Fruit fly (Drosophila melanogaster) whole organism, prepupa: Measurements from ENCODE around the gene TyrR.

ENCODE experiments used
- Blimp-1 ChIP-seq: fragments of 200-800 bp; sonication (Bioruptor generic); optimal IDR thresholded peaks from 3 replicates; lab custom pipeline; 2017; ENCODE audit warnings: missing biosample characterization, missing genetic modification characterization, mild to moderate bottlenecking, moderate library complexity, missing genetic modification reagents
- CG10631 ChIP-seq: fragments of 200-800 bp; sonication (Bioruptor generic); optimal IDR thresholded peaks from 2 replicates; lab custom pipeline; 2016; ENCODE audit warnings: missing biosample characterization, missing genetic modification characterization
- CG11294 ChIP-seq: fragments of 200-800 bp; sonication (Bioruptor generic); IDR thresholded peaks from 2 replicates; pipeline ENCODE4 v1.3.6; 2022; ENCODE audit warnings: missing biosample characterization, missing genetic modification characterization
- CG15336 ChIP-seq: fragments of 200-800 bp; sonication (Bioruptor generic); IDR thresholded peaks from 2 replicates; pipeline ENCODE4 v1.3.6; 2022; ENCODE audit warnings: missing biosample characterization, missing genetic modification characterization
- CG1621 ChIP-seq: fragments of 200-800 bp; sonication (Bioruptor generic); optimal IDR thresholded peaks from 3 replicates; lab custom pipeline; 2018; ENCODE audit warnings: missing biosample characterization, mild to moderate bottlenecking, missing genetic modification characterization
- CG3032 ChIP-seq: fragments of 200-800 bp; optimal IDR thresholded peaks from 2 replicates; lab custom pipeline; 2019; ENCODE audit warnings: missing biosample characterization, mild to moderate bottlenecking, missing genetic modification characterization, moderate library complexity
- CG32006 ChIP-seq: fragments of 200-800 bp; sonication (Bioruptor generic); optimal IDR thresholded peaks from 3 replicates; lab custom pipeline; 2017; ENCODE audit warnings: missing biosample characterization, mild to moderate bottlenecking, missing genetic modification characterization
- CG3919 ChIP-seq: fragments of 200-800 bp; sonication (Bioruptor generic); optimal IDR thresholded peaks from 3 replicates; lab custom pipeline; 2016; ENCODE audit warnings: missing biosample characterization, missing genetic modification characterization
- CG6163 ChIP-seq: fragments of 200-800 bp; sonication (Bioruptor generic); IDR thresholded peaks from 3 replicates; pipeline ENCODE4 v1.3.6; 2022; ENCODE audit warnings: missing biosample characterization, missing genetic modification characterization
- CG6276 ChIP-seq: fragments of 200-800 bp; sonication (Bioruptor generic); optimal IDR thresholded peaks from 2 replicates; lab custom pipeline; 2017; ENCODE audit warnings: missing biosample characterization, mild to moderate bottlenecking, missing genetic modification characterization
- CG6792 ChIP-seq: fragments of 200-800 bp; sonication (Bioruptor generic); optimal IDR thresholded peaks from 3 replicates; lab custom pipeline; 2016; ENCODE audit warnings: missing biosample characterization, missing genetic modification characterization
- CG7368 ChIP-seq: fragments of 200-800 bp; sonication (Bioruptor generic); optimal IDR thresholded peaks from 3 replicates; lab custom pipeline; 2016; ENCODE audit warnings: missing biosample characterization, missing genetic modification characterization
- CG8119 ChIP-seq: fragments of 200-800 bp; sonication (Bioruptor generic); IDR thresholded peaks from 3 replicates; pipeline ENCODE4 v1.3.6; 2022; ENCODE audit warnings: missing biosample characterization, missing genetic modification characterization
- CG8319 ChIP-seq: fragments of 200-800 bp; sonication (Bioruptor generic); optimal IDR thresholded peaks from 3 replicates; lab custom pipeline; 2016; ENCODE audit warnings: missing biosample characterization, missing genetic modification characterization
- CG8632 ChIP-seq: fragments of 200-800 bp; sonication (Bioruptor generic); optimal IDR thresholded peaks from 3 replicates; lab custom pipeline; 2016; ENCODE audit warnings: missing biosample characterization, missing genetic modification characterization
- CG9139 ChIP-seq: fragments of 200-800 bp; sonication (Bioruptor generic); optimal IDR thresholded peaks from 3 replicates; lab custom pipeline; 2017; ENCODE audit warnings: missing biosample characterization, mild to moderate bottlenecking, missing genetic modification characterization
- Eip75B ChIP-seq: fragments of 200-800 bp; sonication (Bioruptor generic); optimal IDR thresholded peaks from 3 replicates; lab custom pipeline; 2016; ENCODE audit warnings: missing biosample characterization, missing genetic modification characterization
- Eip78C ChIP-seq: fragments of 200-800 bp; sonication (Bioruptor generic); peaks from one replicate; lab custom pipeline; 2016; ENCODE audit warnings: missing biosample characterization, missing genetic modification characterization
- Eip93F ChIP-seq: fragments of 200-800 bp; sonication (Bioruptor generic); optimal IDR thresholded peaks from 2 replicates; lab custom pipeline; 2016; ENCODE audit warnings: missing biosample characterization, mild to moderate bottlenecking, missing genetic modification characterization
- Ets96B ChIP-seq: fragments of 200-800 bp; optimal IDR thresholded peaks from 2 replicates; lab custom pipeline; 2019; ENCODE audit warnings: missing biosample characterization, mild to moderate bottlenecking, missing genetic modification characterization, moderate library complexity
- Gug ChIP-seq: fragments of 200-800 bp; sonication (Bioruptor generic); IDR thresholded peaks from 2 replicates; pipeline ENCODE4 v1.3.6; 2022; ENCODE audit warnings: missing biosample characterization, missing genetic modification characterization
- Hr38 ChIP-seq: sonication (Bioruptor generic); optimal IDR thresholded peaks from 2 replicates; lab custom pipeline; 2016; ENCODE audit warnings: missing biosample characterization, missing genetic modification characterization
- Hr39 ChIP-seq: fragments of 200-800 bp; sonication (Bioruptor generic); optimal IDR thresholded peaks from 2 replicates; lab custom pipeline; 2016; ENCODE audit warnings: missing biosample characterization, missing genetic modification characterization
- Hr4 ChIP-seq: fragments of 200-800 bp; sonication (Bioruptor generic); optimal IDR thresholded peaks from 3 replicates; lab custom pipeline; 2016; ENCODE audit warnings: missing biosample characterization, missing genetic modification characterization
- Lpt ChIP-seq: fragments of 200-800 bp; sonication (Bioruptor generic); optimal IDR thresholded peaks from 3 replicates; lab custom pipeline; 2016; ENCODE audit warnings: missing biosample characterization, missing genetic modification characterization
- Met ChIP-seq: fragments of 200-800 bp; sonication (Bioruptor generic); optimal IDR thresholded peaks from 3 replicates; lab custom pipeline; 2016; ENCODE audit warnings: missing biosample characterization, missing genetic modification characterization
- OdsH ChIP-seq: fragments of 200-800 bp; sonication (Bioruptor generic); optimal IDR thresholded peaks from 3 replicates; lab custom pipeline; 2016; ENCODE audit warnings: missing biosample characterization, missing genetic modification characterization
- Sox14 ChIP-seq: fragments of 200-800 bp; sonication (Bioruptor generic); optimal IDR thresholded peaks from 3 replicates; lab custom pipeline; 2016; ENCODE audit warnings: missing biosample characterization, missing genetic modification characterization
- Sox15 ChIP-seq: fragments of 200-800 bp; sonication (Bioruptor generic); optimal IDR thresholded peaks from 3 replicates; lab custom pipeline; 2016; ENCODE audit warnings: missing biosample characterization, missing genetic modification characterization
- achi ChIP-seq: fragments of 200-800 bp; sonication (Bioruptor generic); optimal IDR thresholded peaks from 3 replicates; lab custom pipeline; 2016; ENCODE audit warnings: missing biosample characterization, missing genetic modification characterization
- acj6 ChIP-seq: fragments of 200-800 bp; sonication (Bioruptor generic); optimal IDR thresholded peaks from 3 replicates; lab custom pipeline; 2016; ENCODE audit warnings: missing biosample characterization, missing genetic modification characterization
- cyc ChIP-seq: fragments of 200-800 bp; sonication (Bioruptor generic); optimal IDR thresholded peaks from 3 replicates; lab custom pipeline; 2016; ENCODE audit warnings: missing biosample characterization, missing genetic modification characterization
- dsx ChIP-seq: fragments of 200-800 bp; optimal IDR thresholded peaks from 3 replicates; lab custom pipeline; 2019; ENCODE audit warnings: missing biosample characterization, mild to moderate bottlenecking, missing genetic modification characterization, moderate library complexity; ENCODE audit not compliant: poor library complexity, severe bottlenecking
- eg ChIP-seq: fragments of 200-800 bp; sonication (Bioruptor generic); IDR thresholded peaks from 3 replicates; pipeline ENCODE4 v1.3.6; 2022; ENCODE audit warnings: missing biosample characterization, missing genetic modification characterization
- esn ChIP-seq: fragments of 200-800 bp; sonication (Bioruptor generic); optimal IDR thresholded peaks from 2 replicates; lab custom pipeline; 2016; ENCODE audit warnings: missing biosample characterization, mild to moderate bottlenecking, missing genetic modification characterization, moderate library complexity
- fd59A ChIP-seq: fragments of 200-800 bp; sonication (Bioruptor generic); optimal IDR thresholded peaks from 2 replicates; lab custom pipeline; 2017; ENCODE audit warnings: missing biosample characterization, mild to moderate bottlenecking, missing genetic modification characterization, missing genetic modification reagents
- fd85E ChIP-seq: fragments of 200-800 bp; sonication (Bioruptor generic); optimal IDR thresholded peaks from 3 replicates; lab custom pipeline; 2016; ENCODE audit warnings: missing biosample characterization, missing genetic modification characterization
- lz ChIP-seq: fragments of 200-800 bp; sonication (Bioruptor generic); optimal IDR thresholded peaks from 3 replicates; lab custom pipeline; 2016; ENCODE audit warnings: missing biosample characterization, missing genetic modification characterization
- net ChIP-seq: fragments of 200-800 bp; sonication (Bioruptor generic); optimal IDR thresholded peaks from 3 replicates; lab custom pipeline; 2016; ENCODE audit warnings: missing biosample characterization, missing genetic modification characterization
- pdm3 ChIP-seq: fragments of 200-800 bp; sonication (Bioruptor generic); optimal IDR thresholded peaks from 3 replicates; lab custom pipeline; 2016; ENCODE audit warnings: missing biosample characterization, missing genetic modification characterization
- salr ChIP-seq, 2 experiments: fragments of 200-800 bp; sonication (Bioruptor generic); optimal IDR thresholded peaks; 3 replicates each; lab custom pipeline; 2016 to 2018; ENCODE audit warnings: missing biosample characterization in 2 of 2, missing genetic modification characterization in 2 of 2, mild to moderate bottlenecking in 1 of 2
- ss ChIP-seq, 2 experiments: fragments of 200-800 bp; sonication (Bioruptor generic); optimal IDR thresholded peaks; 2 replicates in 1 of 2; 3 replicates in 1 of 2; lab custom pipeline; 2017 to 2018; ENCODE audit warnings: mild to moderate bottlenecking in 2 of 2, missing biosample characterization in 2 of 2, missing genetic modification characterization in 2 of 2, moderate library complexity in 1 of 2
- svp ChIP-seq: fragments of 200-800 bp; sonication (Bioruptor generic); peaks from one replicate; lab custom pipeline; 2016; ENCODE audit warnings: missing biosample characterization, missing genetic modification characterization
- topi ChIP-seq: fragments of 200-800 bp; sonication (Bioruptor generic); optimal IDR thresholded peaks from 3 replicates; lab custom pipeline; 2016; ENCODE audit warnings: missing biosample characterization, missing genetic modification characterization
- vri ChIP-seq: fragments of 200-800 bp; sonication (Bioruptor generic); optimal IDR thresholded peaks from 3 replicates; lab custom pipeline; 2016; ENCODE audit warnings: missing biosample characterization, mild to moderate bottlenecking, missing genetic modification characterization

The TyrR gene

dm6 chr3R:17712623-17713521, 50.1 kb downstream of the TyrR start (continued):
- TF ChIP-seq Hr39 (GFP tag; lab: Kevin White, UChicago), result no peak
- no peak for TF ChIP-seq Eip93F
- TF ChIP-seq salr (GFP tag; optimal IDR thresholded peaks at IDR 0.05; lab: Kevin White, UChicago), result no peak
- no peak for TF ChIP-seq cyc (GFP tag; lab: Kevin White, UChicago)
- TF ChIP-seq net (GFP tag; lab: Kevin White, UChicago), result no peak
- 0 out of 3 replicates have a peak, but pooled peaks have one; percentile 12 for TF ChIP-seq CG6163 (GFP tag; lab: Robert Waterston, UW)
- TF ChIP-seq CG6276, result no peak
- no peak for TF ChIP-seq CG3032 (tag; lab: Kevin White, UChicago)
- peak; percentile 57 for TF ChIP-seq Sox14
- TF ChIP-seq fd85E (GFP tag; lab: Kevin White, UChicago), result no peak
- no peak for TF ChIP-seq acj6 (GFP tag; lab: Kevin White, UChicago)
- no peak for TF ChIP-seq CG3919
- no peak for TF ChIP-seq OdsH (GFP tag; lab: Kevin White, UChicago)
- TF ChIP-seq fd59A, result no peak
- TF ChIP-seq vri, result peak; percentile 63
- TF ChIP-seq ss (GFP tag; optimal IDR thresholded peaks at IDR 0.05; lab: Kevin White, UChicago), result peak; percentile 7 to 44
- TF ChIP-seq CG15336 (GFP tag; lab: Robert Waterston, UW), result no peak
- peak; percentile 27 for TF ChIP-seq dsx (GFP tag; lab: Kevin White, UChicago)
- TF ChIP-seq CG7368, result no peak
- no peak for TF ChIP-seq CG9139
- TF ChIP-seq Ets96B, result no peak
- no peak for TF ChIP-seq Met (GFP tag; lab: Kevin White, UChicago)

DNA sequence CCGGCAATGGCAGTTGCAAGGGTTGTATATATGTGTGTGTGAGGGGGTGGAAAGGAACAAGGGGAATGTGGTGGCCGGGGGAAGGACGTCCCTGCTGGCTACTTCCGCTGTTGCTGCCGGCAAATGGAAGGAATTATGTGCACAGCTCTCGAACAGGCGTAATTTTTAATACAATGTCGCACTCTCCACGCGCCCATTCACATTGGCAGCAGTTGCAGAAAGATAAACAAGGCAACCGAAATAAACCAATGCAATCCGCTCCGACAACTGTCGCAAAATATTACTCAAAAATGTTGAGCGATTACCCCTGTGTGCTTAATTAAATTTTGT, 51.4 kb downstream of the TyrR start:
- TF ChIP-seq achi (GFP tag; lab: Kevin White, UChicago) (no peak), salr (GFP tag; optimal IDR thresholded peaks at IDR 0.05; lab: Kevin White, UChicago) (no peak), dsx (GFP tag; lab: Kevin White, UChicago) (peak; percentile 52)
- TF ChIP-seq, all 60 proteins: peak for 1

DNA sequence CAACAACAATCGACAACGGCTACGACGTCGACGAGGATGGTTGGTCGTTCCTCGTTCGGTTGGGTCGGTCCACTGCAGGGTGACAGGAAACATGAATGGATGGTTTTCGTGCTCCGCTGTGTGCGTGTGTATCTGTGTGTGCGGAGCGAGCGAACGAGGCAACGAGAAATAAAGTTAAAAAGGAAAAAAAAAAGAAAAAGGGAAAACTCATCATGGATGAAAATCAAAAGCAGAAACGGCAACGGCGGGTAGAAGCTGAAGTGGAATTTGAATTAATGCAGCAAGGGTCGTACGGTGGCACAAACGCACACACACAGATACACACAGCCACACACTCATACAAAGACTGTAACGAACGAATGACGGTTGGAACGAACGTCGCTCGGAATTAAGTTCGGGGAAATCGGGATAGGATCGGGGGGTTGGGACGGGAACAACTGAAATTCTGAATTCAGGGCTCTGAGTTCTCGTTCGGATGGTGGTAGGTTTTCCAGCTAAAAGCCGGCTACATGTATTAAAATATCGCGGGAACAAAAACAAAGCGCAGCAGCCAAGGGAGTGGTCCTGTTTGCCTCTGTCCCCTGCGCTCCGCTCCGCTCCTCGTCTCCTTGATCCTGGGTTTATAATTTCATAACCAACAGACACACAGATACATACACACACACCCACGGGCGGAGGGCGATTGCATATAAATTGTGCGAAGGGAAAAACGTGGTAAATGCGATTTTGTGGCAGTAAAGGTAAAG, 51.9 kb downstream of the TyrR start:
- no peak for TF ChIP-seq Sox15
- TF ChIP-seq CG8319 (GFP tag; lab: Kevin White, UChicago), result no peak
- TF ChIP-seq CG6792 (GFP tag; lab: Kevin White, UChicago), result no peak
- no peak for TF ChIP-seq Blimp-1 (GFP tag; lab: Kevin White, UChicago)
- TF ChIP-seq CG10631 (GFP tag; lab: Kevin White, UChicago), result no peak
- TF ChIP-seq CG3032 (tag; lab: Kevin White, UChicago), result no peak
- no peak for TF ChIP-seq pdm3
- TF ChIP-seq Sox14, result no peak
- no peak for TF ChIP-seq CG8119 (GFP tag; lab: Robert Waterston, UW)
- TF ChIP-seq Eip78C (GFP tag; lab: Kevin White, UChicago), result peak; percentile 59
- TF ChIP-seq Eip75B (GFP tag; lab: Kevin White, UChicago), result peak; percentile 17
- TF ChIP-seq achi (GFP tag; lab: Kevin White, UChicago), result no peak
- TF ChIP-seq CG3919, result no peak
- TF ChIP-seq CG8632 (GFP tag; lab: Kevin White, UChicago), result no peak
- TF ChIP-seq eg (GFP tag; lab: Robert Waterston, UW), result no peak
- peak; percentile 38; the same call in 1 of the 3 replicates for TF ChIP-seq CG6163 (GFP tag; lab: Robert Waterston, UW)
- TF ChIP-seq Ets96B, result no peak
- no peak for TF ChIP-seq Gug (GFP tag; lab: Robert Waterston, UW)
- TF ChIP-seq dsx (GFP tag; lab: Kevin White, UChicago), result no peak
- TF ChIP-seq CG1621, result peak; percentile 20
- TF ChIP-seq Lpt (GFP tag; lab: Kevin White, UChicago), result no peak
- no peak for TF ChIP-seq topi (GFP tag; lab: Kevin White, UChicago)
- TF ChIP-seq salr (GFP tag; optimal IDR thresholded peaks at IDR 0.05; lab: Kevin White, UChicago), result peak in 1 of 2 experiments; percentile 30
- no peak for TF ChIP-seq Hr38 (GFP tag; lab: Kevin White, UChicago)
- TF ChIP-seq svp (GFP tag; lab: Kevin White, UChicago), result no peak
- no peak for TF ChIP-seq Hr4 (GFP tag; lab: Kevin White, UChicago)
- TF ChIP-seq lz, result no peak
- TF ChIP-seq CG11294, result no peak
- peak; percentile 77 for TF ChIP-seq vri
- TF ChIP-seq CG32006 (GFP tag; lab: Kevin White, UChicago), result no peak
- no peak for TF ChIP-seq esn (GFP tag; lab: Kevin White, UChicago)
- peak; percentile 19 for TF ChIP-seq Met (GFP tag; lab: Kevin White, UChicago)
